Fruit fly (Drosophila melanogaster) whole organism, embryonic: ENCODE measurements around the gene SmydA-2.

ENCODE experiments used
- Bdp1 ChIP-seq: fragments of 200-800 bp; sonication (Bioruptor generic); optimal IDR thresholded peaks from 3 replicates; lab custom pipeline; 2016; ENCODE audit warnings: missing biosample characterization, missing genetic modification characterization
- CG1024 ChIP-seq: fragments of 200-800 bp; sonication (Bioruptor generic); IDR thresholded peaks from 2 replicates; pipeline ENCODE4 v1.3.6; 2022; ENCODE audit warnings: missing biosample characterization, missing genetic modification characterization
- CG10543 ChIP-seq: fragments of 200-800 bp; sonication (Bioruptor generic); optimal IDR thresholded peaks from 3 replicates; lab custom pipeline; 2017; ENCODE audit warnings: missing biosample characterization, mild to moderate bottlenecking, missing genetic modification characterization, moderate library complexity
- CG12104 ChIP-seq: fragments of 200-800 bp; sonication (Bioruptor generic); optimal IDR thresholded peaks from 3 replicates; lab custom pipeline; 2016; ENCODE audit warnings: missing biosample characterization, missing genetic modification characterization
- CG14050 ChIP-seq: fragments of 200-800 bp; sonication (Bioruptor generic); IDR thresholded peaks from 3 replicates; pipeline ENCODE4 v1.3.6; 2022; ENCODE audit warnings: missing biosample characterization, missing genetic modification characterization
- CG15011 ChIP-seq: fragments of 200-800 bp; sonication (Bioruptor generic); optimal IDR thresholded peaks from 3 replicates; lab custom pipeline; 2018; ENCODE audit warnings: missing biosample characterization, mild to moderate bottlenecking, missing genetic modification characterization
- CG1603 ChIP-seq: fragments of 200-800 bp; sonication (Bioruptor generic); optimal IDR thresholded peaks from 2 replicates; lab custom pipeline; 2019; ENCODE audit warnings: missing biosample characterization, mild to moderate bottlenecking, missing genetic modification characterization, moderate library complexity
- CG17568 ChIP-seq: fragments of 200-800 bp; sonication (Bioruptor generic); optimal IDR thresholded peaks from 2 replicates; lab custom pipeline; 2018; ENCODE audit warnings: missing biosample characterization, mild to moderate bottlenecking, missing genetic modification characterization, moderate library complexity
- CG2120 ChIP-seq: fragments of 200-800 bp; sonication (Bioruptor generic); optimal IDR thresholded peaks from 3 replicates; lab custom pipeline; 2016; ENCODE audit warnings: missing biosample characterization, missing genetic modification characterization
- CG3407 ChIP-seq: fragments of 200-800 bp; sonication (Bioruptor generic); optimal IDR thresholded peaks from 2 replicates; lab custom pipeline; 2018; ENCODE audit warnings: missing biosample characterization, mild to moderate bottlenecking, missing genetic modification characterization
- CG4328 ChIP-seq: fragments of 200-800 bp; sonication (Bioruptor generic); optimal IDR thresholded peaks from 3 replicates; lab custom pipeline; 2017; ENCODE audit warnings: missing biosample characterization, missing genetic modification reagents, missing genetic modification characterization
- CG4730 ChIP-seq: fragments of 200-800 bp; sonication (Bioruptor generic); IDR thresholded peaks from 2 replicates; pipeline ENCODE4 v1.3.6; 2022; ENCODE audit warnings: missing biosample characterization, missing genetic modification characterization
- CG6175 ChIP-seq: fragments of 200-800 bp; sonication (Bioruptor generic); IDR thresholded peaks from 3 replicates; pipeline ENCODE4 v1.3.6; 2022; ENCODE audit warnings: missing biosample characterization, missing genetic modification characterization
- CG6813 ChIP-seq: fragments of 200-800 bp; sonication (Bioruptor generic); optimal IDR thresholded peaks from 2 replicates; lab custom pipeline; 2017; ENCODE audit warnings: missing biosample characterization, missing genetic modification characterization, mild to moderate bottlenecking, moderate library complexity, missing genetic modification reagents
- CG7372 ChIP-seq: fragments of 200-800 bp; sonication (Bioruptor generic); IDR thresholded peaks from 2 replicates; pipeline ENCODE4 v1.3.6; 2022; ENCODE audit warnings: missing biosample characterization, missing genetic modification characterization
- CG8089 ChIP-seq: fragments of 200-800 bp; sonication (Bioruptor generic); optimal IDR thresholded peaks from 3 replicates; lab custom pipeline; 2016; ENCODE audit warnings: missing biosample characterization, missing genetic modification characterization
- CG8359 ChIP-seq: fragments of 200-800 bp; sonication (Bioruptor generic); optimal IDR thresholded peaks from 2 replicates; lab custom pipeline; 2017; ENCODE audit warnings: missing biosample characterization, mild to moderate bottlenecking, missing genetic modification characterization, borderline replicate concordance
- CG8388 ChIP-seq: fragments of 200-800 bp; sonication (Bioruptor generic); optimal IDR thresholded peaks from 2 replicates; lab custom pipeline; 2019; ENCODE audit warnings: missing biosample characterization, mild to moderate bottlenecking, missing genetic modification characterization, moderate library complexity
- CG8924 ChIP-seq: fragments of 200-800 bp; optimal IDR thresholded peaks from 3 replicates; lab custom pipeline; 2019; ENCODE audit warnings: missing biosample characterization, mild to moderate bottlenecking, missing genetic modification characterization, moderate library complexity
- CG9876 ChIP-seq: fragments of 200-800 bp; sonication (Bioruptor generic); optimal IDR thresholded peaks from 2 replicates; lab custom pipeline; 2016; ENCODE audit warnings: missing biosample characterization, missing genetic modification characterization
- D ChIP-seq, 2 experiments: fragments of 200-800 bp in 1 of 2; fragments of >200 bp in 1 of 2; sonication (Bioruptor generic) in 1 of 2; optimal IDR thresholded peaks; 2 replicates in 1 of 2; 3 replicates in 1 of 2; lab custom pipeline; 2017; ENCODE audit warnings: mild to moderate bottlenecking in 1 of 2, missing biosample characterization in 1 of 2, missing genetic modification characterization in 1 of 2, missing genetic modification reagents in 1 of 2
- Dbx ChIP-seq: fragments of 200-800 bp; sonication (Bioruptor generic); IDR thresholded peaks from 3 replicates; pipeline ENCODE4 v1.3.6; 2022; ENCODE audit warnings: missing biosample characterization, missing genetic modification characterization
- Dfd ChIP-seq, 2 experiments: fragments of >200 bp; optimal IDR thresholded peaks; 2 replicates each; lab custom pipeline; 2017; ENCODE audit warnings: missing biosample characterization in 2 of 2, missing genetic modification characterization in 2 of 2
- Fer2 ChIP-seq: fragments of 200-800 bp; sonication (Bioruptor generic); optimal IDR thresholded peaks from 2 replicates; lab custom pipeline; 2018; ENCODE audit warnings: missing biosample characterization, mild to moderate bottlenecking, missing genetic modification characterization, moderate library complexity
- Fer3 ChIP-seq: fragments of 200-800 bp; sonication (Bioruptor generic); optimal IDR thresholded peaks from 2 replicates; lab custom pipeline; 2018; ENCODE audit warnings: missing biosample characterization, mild to moderate bottlenecking, missing genetic modification characterization, moderate library complexity
- H15 ChIP-seq: fragments of 200-800 bp; sonication (Bioruptor generic); IDR thresholded peaks from 3 replicates; pipeline ENCODE4 v1.3.6; 2022; ENCODE audit warnings: missing biosample characterization, missing genetic modification characterization
- Hr78 ChIP-seq, 2 experiments: fragments of 200-800 bp in 1 of 2; fragments of >200 bp in 1 of 2; sonication (Bioruptor generic) in 1 of 2; optimal IDR thresholded peaks; 2 replicates each; lab custom pipeline; 2017 to 2019; ENCODE audit warnings: missing biosample characterization in 2 of 2, missing genetic modification characterization in 2 of 2, mild to moderate bottlenecking in 1 of 2, moderate library complexity in 1 of 2
- Jarid2 ChIP-seq: fragments of 200-800 bp; sonication (Bioruptor generic); optimal IDR thresholded peaks from 3 replicates; lab custom pipeline; 2017; ENCODE audit warnings: mild to moderate bottlenecking, missing biosample characterization, missing genetic modification reagents, missing genetic modification characterization
- Lpt ChIP-seq: fragments of >200 bp; optimal IDR thresholded peaks from 2 replicates; lab custom pipeline; 2018; ENCODE audit warnings: missing biosample characterization, missing genetic modification characterization
- Mad ChIP-seq: fragments of 200-800 bp; sonication (Bioruptor generic); optimal IDR thresholded peaks from 2 replicates; lab custom pipeline; 2016; ENCODE audit warnings: missing biosample characterization, missing genetic modification characterization
- Meics ChIP-seq: fragments of 200-800 bp; sonication (Bioruptor generic); optimal IDR thresholded peaks from 2 replicates; lab custom pipeline; 2017; ENCODE audit warnings: missing biosample characterization, mild to moderate bottlenecking, missing genetic modification characterization
- Neu2 ChIP-seq: fragments of 200-800 bp; sonication (Bioruptor generic); optimal IDR thresholded peaks from 3 replicates; lab custom pipeline; 2016; ENCODE audit warnings: missing biosample characterization, missing genetic modification characterization, borderline replicate concordance
- al ChIP-seq: fragments of 200-800 bp; sonication (Bioruptor generic); IDR thresholded peaks from 2 replicates; pipeline ENCODE4 v1.3.6; 2022; ENCODE audit warnings: missing biosample characterization, missing genetic modification characterization
- az2 ChIP-seq: fragments of 200-800 bp; sonication (Bioruptor generic); optimal IDR thresholded peaks from 3 replicates; lab custom pipeline; 2016; ENCODE audit warnings: missing biosample characterization, missing genetic modification characterization
- ci ChIP-seq: fragments of 200-800 bp; sonication (Bioruptor generic); IDR thresholded peaks from 3 replicates; pipeline ENCODE4 v1.3.6; 2022; ENCODE audit warnings: missing biosample characterization, missing genetic modification characterization
- esg ChIP-seq: fragments of 200-800 bp; sonication (Bioruptor generic); conservative IDR thresholded peaks from 2 replicates; pipeline ENCODE4 v1.3.6; 2022; ENCODE audit warnings: missing biosample characterization, missing genetic modification characterization
- grn ChIP-seq: fragments of 200-800 bp; sonication (Bioruptor generic); optimal IDR thresholded peaks from 3 replicates; lab custom pipeline; 2017; ENCODE audit warnings: missing biosample characterization, missing genetic modification characterization
- gt ChIP-seq: fragments of 200-800 bp; sonication (Bioruptor generic); IDR thresholded peaks from 2 replicates; pipeline ENCODE4 v1.3.6; 2022; ENCODE audit warnings: missing biosample characterization, missing genetic modification characterization
- ken ChIP-seq: fragments of 200-800 bp; sonication (Bioruptor generic); IDR thresholded peaks from 3 replicates; pipeline ENCODE4 v1.3.6; 2022; ENCODE audit warnings: missing biosample characterization, missing genetic modification characterization
- kni ChIP-seq: fragments of 200-800 bp; sonication (Bioruptor generic); optimal IDR thresholded peaks from 3 replicates; lab custom pipeline; 2017; ENCODE audit warnings: mild to moderate bottlenecking, missing biosample characterization, missing genetic modification reagents, missing genetic modification characterization
- lilli ChIP-seq: fragments of 200-800 bp; sonication (Bioruptor generic); optimal IDR thresholded peaks from 3 replicates; lab custom pipeline; 2016; ENCODE audit warnings: missing biosample characterization, missing genetic modification characterization
- lmd ChIP-seq: fragments of 200-800 bp; sonication (Bioruptor generic); IDR thresholded peaks from 2 replicates; pipeline ENCODE4 v1.3.6; 2022; ENCODE audit warnings: missing biosample characterization, missing genetic modification characterization
- mirr ChIP-seq: fragments of 200-800 bp; sonication (Bioruptor generic); optimal IDR thresholded peaks from 3 replicates; lab custom pipeline; 2018; ENCODE audit warnings: missing biosample characterization, mild to moderate bottlenecking, missing genetic modification characterization
- ranshi ChIP-seq: fragments of 200-800 bp; sonication (Bioruptor generic); IDR thresholded peaks from 2 replicates; pipeline ENCODE4 v1.3.6; 2022; ENCODE audit warnings: missing biosample characterization, missing genetic modification characterization
- salm ChIP-seq: fragments of 200-800 bp; sonication (Bioruptor generic); optimal IDR thresholded peaks from 2 replicates; lab custom pipeline; 2018; ENCODE audit warnings: missing biosample characterization, mild to moderate bottlenecking, missing genetic modification characterization
- sqz ChIP-seq: fragments of 200-800 bp; sonication (Bioruptor generic); optimal IDR thresholded peaks from 3 replicates; lab custom pipeline; 2018; ENCODE audit warnings: missing biosample characterization, mild to moderate bottlenecking, missing genetic modification characterization
- tup ChIP-seq: fragments of 200-800 bp; sonication (Bioruptor generic); optimal IDR thresholded peaks from 2 replicates; lab custom pipeline; 2016; ENCODE audit warnings: missing biosample characterization, mild to moderate bottlenecking, missing genetic modification characterization, moderate library complexity
- wor ChIP-seq: fragments of 200-800 bp; sonication (Bioruptor generic); IDR thresholded peaks from 2 replicates; pipeline ENCODE4 v1.3.6; 2022; ENCODE audit warnings: missing biosample characterization, missing genetic modification characterization

SmydA-2 gene

dm6 chr3L:18996774-18997589 lies 6.1 kb downstream of the SmydA-2 start (continued):
- TF ChIP-seq ken = no peak
- TF ChIP-seq ci (GFP tag; lab: Robert Waterston, UW) = no peak; the same call in 2 of the 3 replicates
- no peak for TF ChIP-seq CG4730 (GFP tag; lab: Robert Waterston, UW)
- TF ChIP-seq CG8359 (GFP tag; lab: Kevin White, UChicago) = no peak
- TF ChIP-seq tup (GFP tag; lab: Kevin White, UChicago) = no peak
- peak; percentile 17 for TF ChIP-seq lilli (GFP tag; lab: Kevin White, UChicago)
- no peak for TF ChIP-seq D (optimal IDR thresholded peaks at IDR 0.05; lab: Kevin White, UChicago)
- no peak for TF ChIP-seq D (GFP tag; optimal IDR thresholded peaks at IDR 0.05; lab: Kevin White, UChicago)
- no peak for TF ChIP-seq CG8089 (GFP tag; lab: Kevin White, UChicago)
- no peak for TF ChIP-seq kni
- peak; percentile 53 for TF ChIP-seq CG6813
- no peak for TF ChIP-seq gt (GFP tag; lab: Robert Waterston, UW)
- no peak for TF ChIP-seq CG8388 (GFP tag; lab: Kevin White, UChicago)
- TF ChIP-seq CG4328 (GFP tag; lab: Kevin White, UChicago) = peak; percentile 18
- TF ChIP-seq Lpt = no peak
- no peak for TF ChIP-seq CG9876 (GFP tag; lab: Kevin White, UChicago)
- TF ChIP-seq Neu2 (GFP tag; lab: Kevin White, UChicago) = no peak
- TF ChIP-seq CG1024 = no peak
- no peak for TF ChIP-seq Mad (GFP tag; lab: Kevin White, UChicago)
- peak; percentile 49 for TF ChIP-seq CG8924
- no peak for TF ChIP-seq Jarid2 (GFP tag; lab: Kevin White, UChicago)
- no peak for TF ChIP-seq Bdp1 (GFP tag; lab: Kevin White, UChicago)
- TF ChIP-seq Meics = peak; percentile 65
- TF ChIP-seq CG7372 (GFP tag; lab: Robert Waterston, UW) = no peak
- TF ChIP-seq CG14050 (GFP tag; lab: Robert Waterston, UW) = no peak
- TF ChIP-seq Dfd (GFP tag; optimal IDR thresholded peaks at IDR 0.05; lab: Kevin White, UChicago) = no peak
- TF ChIP-seq CG3407 (GFP tag; lab: Kevin White, UChicago) = no peak
- TF ChIP-seq CG17568 (GFP tag; lab: Kevin White, UChicago) = peak; percentile 39
- TF ChIP-seq CG10543 (GFP tag; lab: Kevin White, UChicago) = peak; percentile 77
- TF ChIP-seq CG2120 (GFP tag; lab: Kevin White, UChicago) = peak; percentile 48
- TF ChIP-seq esg (GFP tag; lab: Robert Waterston, UW) = no peak
- TF ChIP-seq CG1603 (tag; lab: Kevin White, UChicago) = no peak
- TF ChIP-seq CG12104 = peak; percentile 38
- no peak for TF ChIP-seq sqz (GFP tag; lab: Kevin White, UChicago)
- peak; percentile 94 for TF ChIP-seq grn

- peak; percentile 65 for TF ChIP-seq CG15011 (GFP tag; lab: Kevin White, UChicago)
- TF ChIP-seq Dbx (GFP tag; lab: Robert Waterston, UW) = peak; percentile 83; the same call in 2 of the 3 replicates
- peak; percentile 79; the same call in 1 of the 2 replicates for TF ChIP-seq lmd (GFP tag; lab: Robert Waterston, UW)
- TF ChIP-seq Fer3 (tag; lab: Kevin White, UChicago) = peak; percentile 43
- peak; percentile 27; the same call in 1 of the 2 replicates for TF ChIP-seq wor
- peak; percentile 73; the same call in 1 of the 2 replicates for TF ChIP-seq ranshi (GFP tag; lab: Robert Waterston, UW)
- TF ChIP-seq Lpt = no peak
- TF ChIP-seq al (GFP tag; lab: Robert Waterston, UW) = peak; percentile 69
- peak; percentile 24 for TF ChIP-seq Fer2 (tag; lab: Kevin White, UChicago)
- TF ChIP-seq mirr (GFP tag; lab: Kevin White, UChicago) = peak; percentile 79
- TF ChIP-seq Hr78 (GFP tag; optimal IDR thresholded peaks at IDR 0.05; lab: Kevin White, UChicago) = no peak
- TF ChIP-seq az2 = peak; percentile 63
- peak; percentile 62 for TF ChIP-seq H15 (GFP tag; lab: Robert Waterston, UW)
- peak; percentile 22 for TF ChIP-seq salm
- peak; percentile 67; the same call in 1 of the 3 replicates for TF ChIP-seq CG6175 (GFP tag; lab: Robert Waterston, UW)
These were observed 6.8 kb downstream of the SmydA-2 start for dm6 chr3L:18996030-18996773.
